Fruit fly (Drosophila melanogaster): ENCODE measurements around the gene CG11583.

Gene CG11583

DNA sequence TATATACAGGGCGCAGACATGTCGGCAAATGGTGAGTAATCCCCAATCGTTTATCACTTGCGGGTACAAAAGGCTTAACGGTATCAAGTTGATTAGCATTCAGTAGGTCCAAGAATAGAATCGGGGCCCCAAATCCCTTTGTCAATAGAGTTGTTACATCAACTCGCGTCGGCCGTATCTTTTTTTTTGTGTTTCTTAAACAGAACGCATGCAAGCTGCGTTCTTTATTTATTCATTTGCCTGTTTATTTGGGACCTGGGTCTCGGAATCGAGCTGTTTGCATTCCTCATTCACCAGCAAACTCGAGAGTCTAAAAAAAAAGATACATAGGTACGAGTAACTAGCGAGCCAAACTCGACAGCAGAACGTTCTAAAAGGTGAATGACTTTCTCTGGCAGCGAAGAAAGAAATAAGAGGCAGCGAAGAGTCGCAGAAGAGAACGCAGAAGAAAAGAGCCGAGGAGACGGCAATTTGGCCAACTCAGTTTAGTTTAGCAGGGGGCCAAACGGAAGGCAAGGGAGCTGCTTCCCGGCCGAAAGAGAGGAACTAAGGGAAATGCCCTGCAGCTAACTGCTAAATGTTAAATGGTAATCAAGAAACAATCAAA, 10.3 kb downstream of the CG11583 start (continued):
- TF ChIP-seq onecut (GFP tag; IDR thresholded peaks at IDR 0.05) (peak; percentile 31; the same call in 1 of the 2 replicates), Nf-YB (GFP tag; optimal IDR thresholded peaks at IDR 0.05) (peak; percentile 18), CG10431 (GFP tag; optimal IDR thresholded peaks at IDR 0.05) (peak; percentile 74), gem (tag; optimal IDR thresholded peaks at IDR 0.05) (no peak), CkIIα-i1 (GFP tag; IDR thresholded peaks at IDR 0.05) (no peak), otp (GFP tag; IDR thresholded peaks at IDR 0.05) (peak; percentile 59; the same call in 1 of the 3 replicates), bab2 (GFP tag; optimal IDR thresholded peaks at IDR 0.05) (peak; percentile 13), ATbp (GFP tag; optimal IDR thresholded peaks at IDR 0.05) (peak; percentile 62), CG2875 (GFP tag; optimal IDR thresholded peaks at IDR 0.05) (peak; percentile 64), CG7745 (tag; optimal IDR thresholded peaks at IDR 0.05) (peak; percentile 43), MTF-1 (GFP tag; optimal IDR thresholded peaks at IDR 0.05; ENCODE audit: borderline replicate concordance) (peak; percentile 39), CG18262 (tag; optimal IDR thresholded peaks at IDR 0.05) (peak; percentile 44), CG31224 (GFP tag; IDR thresholded peaks at IDR 0.05) (no peak), CG8290 (GFP tag; optimal IDR thresholded peaks at IDR 0.05) (peak; percentile 43), CG8290 (tag; optimal IDR thresholded peaks at IDR 0.05) (peak in 1 of 2 experiments; percentile 16), lola (GFP tag; optimal IDR thresholded peaks at IDR 0.05) (peak in 1 of 3 experiments; percentile 31), prd (optimal IDR thresholded peaks at IDR 0.05) (no peak), prd (GFP tag; IDR thresholded peaks at IDR 0.05) (0 out of 3 replicates have a peak, but pooled peaks have one; percentile 7), Lpt (GFP tag; optimal IDR thresholded peaks at IDR 0.05) (no peak), Side (GFP tag; optimal IDR thresholded peaks at IDR 0.05) (peak; percentile 33), CG16863 (GFP tag; optimal IDR thresholded peaks at IDR 0.05) (peak; percentile 2), CG15011 (GFP tag; optimal IDR thresholded peaks at IDR 0.05) (peak; percentile 2), CG2202 (tag; optimal IDR thresholded peaks at IDR 0.05) (peak; percentile 71), salm (tag; optimal IDR thresholded peaks at IDR 0.05) (peak; percentile 16), p53 (GFP tag; optimal IDR thresholded peaks at IDR 0.05) (no peak), CG6689 (GFP tag; IDR thresholded peaks at IDR 0.05) (0 out of 2 replicates have a peak, but pooled peaks have one; percentile 14), CG33557 (GFP tag; optimal IDR thresholded peaks at IDR 0.05) (peak; percentile 59), D (optimal IDR thresholded peaks at IDR 0.05) (no peak), D (GFP tag; optimal IDR thresholded peaks at IDR 0.05) (peak; percentile 55), CG7987 (GFP tag; optimal IDR thresholded peaks at IDR 0.05) (peak; percentile 12), sim (GFP tag; IDR thresholded peaks at IDR 0.05) (0 out of 2 replicates have a peak, but pooled peaks have one; percentile 18), zfh1 (GFP tag; IDR thresholded peaks at IDR 0.05) (0 out of 3 replicates have a peak, but pooled peaks have one; percentile 16), vvl (GFP tag; IDR thresholded peaks at IDR 0.05) (peak; percentile 49; the same call in 1 of the 2 replicates), CG13424 (tag; optimal IDR thresholded peaks at IDR 0.05) (peak; percentile 13), org-1 (GFP tag; optimal IDR thresholded peaks at IDR 0.05) (peak; percentile 9), NC2β (GFP tag; optimal IDR thresholded peaks at IDR 0.05) (peak; percentile 7), CG18619 (GFP tag; optimal IDR thresholded peaks at IDR 0.05) (peak; percentile 14), Sry-β (GFP tag; optimal IDR thresholded peaks at IDR 0.05) (peak; percentile 16), CG14050 (GFP tag; IDR thresholded peaks at IDR 0.05) (no peak), CG6254 (GFP tag; optimal IDR thresholded peaks at IDR 0.05) (peak; percentile 28), ac (GFP tag; optimal IDR thresholded peaks at IDR 0.05) (peak; percentile 58)
